Worm (Caenorhabditis elegans) whole organism, mixed stage, embryonic: Measurements from ENCODE around the gene ampd-1.

Experiments used
- M03D4.4 ChIP-seq: sonication (generic microtip); optimal IDR thresholded peaks from 2 replicates; lab custom pipeline; 2017; ENCODE audit warnings: mild to moderate bottlenecking, missing genetic modification characterization, missing compliant biosample characterization
- bed-3 ChIP-seq: fragments of 200-800 bp; sonication (Bioruptor generic); optimal IDR thresholded peaks from 3 replicates; lab custom pipeline; 2018; ENCODE audit warnings: mild to moderate bottlenecking, missing genetic modification characterization, moderate library complexity, missing compliant biosample characterization
- blmp-1 ChIP-seq: fragments of 150-350 bp; optimal IDR thresholded peaks from 2 replicates; lab custom pipeline; 2014; ENCODE audit warnings: missing biosample characterization, missing genetic modification characterization
- ceh-39 ChIP-seq: fragments of 150-350 bp; optimal IDR thresholded peaks from 2 replicates; lab custom pipeline; 2014; ENCODE audit warnings: missing biosample characterization, missing genetic modification characterization
- ceh-43 ChIP-seq: fragments of 200-800 bp; sonication (Bioruptor generic); optimal IDR thresholded peaks from 2 replicates; lab custom pipeline; 2018; ENCODE audit warnings: mild to moderate bottlenecking, missing genetic modification characterization, moderate library complexity, missing compliant biosample characterization
- ceh-83 ChIP-seq: fragments of 200-800 bp; sonication (Bioruptor generic); optimal IDR thresholded peaks from 2 replicates; lab custom pipeline; 2018; ENCODE audit warnings: mild to moderate bottlenecking, missing genetic modification characterization, missing compliant biosample characterization
- ces-1 ChIP-seq: fragments of 150-350 bp; optimal IDR thresholded peaks from 2 replicates; lab custom pipeline; 2014; ENCODE audit warnings: missing biosample characterization, missing genetic modification reagents, missing genetic modification characterization
- cnd-1 ChIP-seq: fragments of 200-800 bp; sonication (Bioruptor generic); optimal IDR thresholded peaks from 2 replicates; lab custom pipeline; 2018; ENCODE audit warnings: mild to moderate bottlenecking, missing genetic modification characterization, missing compliant biosample characterization
- drap-1 ChIP-seq: fragments of 200-800 bp; sonication (Bioruptor generic); optimal IDR thresholded peaks from 3 replicates; lab custom pipeline; 2018; ENCODE audit warnings: mild to moderate bottlenecking, missing genetic modification characterization, missing compliant biosample characterization
- elt-1 ChIP-seq: sonication (generic microtip); optimal IDR thresholded peaks from 2 replicates; lab custom pipeline; 2017; ENCODE audit warnings: missing genetic modification characterization, mild to moderate bottlenecking, missing compliant biosample characterization, antibody characterized with exemption, moderate library complexity, borderline replicate concordance; ENCODE audit not compliant: insufficient read depth
- elt-3 ChIP-seq: fragments of 150-350 bp; optimal IDR thresholded peaks from 2 replicates; lab custom pipeline; 2014; ENCODE audit warnings: missing biosample characterization, missing genetic modification characterization
- flh-1 ChIP-seq: fragments of 200-800 bp; sonication (Bioruptor generic); optimal IDR thresholded peaks from 2 replicates; lab custom pipeline; 2018; ENCODE audit warnings: mild to moderate bottlenecking, missing genetic modification characterization, moderate library complexity, missing compliant biosample characterization
- ham-2 ChIP-seq: fragments of 200-800 bp; sonication (Bioruptor generic); optimal IDR thresholded peaks from 2 replicates; lab custom pipeline; 2018; ENCODE audit warnings: mild to moderate bottlenecking, missing genetic modification characterization, missing compliant biosample characterization
- lin-32 ChIP-seq: fragments of 200-800 bp; sonication (Bioruptor generic); optimal IDR thresholded peaks from 2 replicates; lab custom pipeline; 2018; ENCODE audit warnings: mild to moderate bottlenecking, missing genetic modification characterization, missing compliant biosample characterization
- lsy-2 ChIP-seq: fragments of 150-350 bp; optimal IDR thresholded peaks from 2 replicates; lab custom pipeline; 2014; ENCODE audit warnings: missing biosample characterization, missing genetic modification characterization
- mab-5 ChIP-seq: fragments of 150-350 bp; optimal IDR thresholded peaks from 2 replicates; lab custom pipeline; 2014; ENCODE audit warnings: missing biosample characterization, missing genetic modification characterization
- mep-1 ChIP-seq: fragments of 150-350 bp; optimal IDR thresholded peaks from 2 replicates; lab custom pipeline; 2017; ENCODE audit warnings: missing biosample characterization, missing genetic modification reagents, missing genetic modification characterization, inconsistent platforms
- mls-2 ChIP-seq: sonication (generic microtip); optimal IDR thresholded peaks from 2 replicates; lab custom pipeline; 2016; ENCODE audit warnings: mild to moderate bottlenecking, missing genetic modification characterization, moderate library complexity, missing compliant biosample characterization
- nhr-12 ChIP-seq: fragments of 150-350 bp; optimal IDR thresholded peaks from 2 replicates; lab custom pipeline; 2014; ENCODE audit warnings: missing biosample characterization, missing genetic modification characterization
- nhr-2 ChIP-seq: fragments of 150-350 bp; optimal IDR thresholded peaks from 2 replicates; lab custom pipeline; 2014; ENCODE audit warnings: missing biosample characterization, missing genetic modification characterization
- nhr-76 ChIP-seq: sonication (generic microtip); optimal IDR thresholded peaks from 2 replicates; lab custom pipeline; 2017; ENCODE audit warnings: missing biosample characterization, missing genetic modification characterization
- sem-2 ChIP-seq: fragments of 200-800 bp; sonication (Bioruptor generic); optimal IDR thresholded peaks from 2 replicates; lab custom pipeline; 2018; ENCODE audit warnings: mild to moderate bottlenecking, missing genetic modification characterization, missing compliant biosample characterization
- snpc-4 ChIP-seq: fragments of 150-350 bp; optimal IDR thresholded peaks from 2 replicates; lab custom pipeline; 2014; ENCODE audit warnings: missing biosample characterization, missing genetic modification characterization
- sptf-1 ChIP-seq: sonication (generic microtip); optimal IDR thresholded peaks from 2 replicates; lab custom pipeline; 2017; ENCODE audit warnings: mild to moderate bottlenecking, missing genetic modification characterization, moderate library complexity, missing compliant biosample characterization
- tbx-8 ChIP-seq: fragments of 200-800 bp; sonication (Bioruptor generic); optimal IDR thresholded peaks from 2 replicates; lab custom pipeline; 2018; ENCODE audit warnings: mild to moderate bottlenecking, missing genetic modification characterization, moderate library complexity, missing compliant biosample characterization
- unc-120 ChIP-seq: sonication (generic microtip); optimal IDR thresholded peaks from 2 replicates; lab custom pipeline; 2017; ENCODE audit warnings: missing genetic modification characterization, missing compliant biosample characterization; ENCODE audit not compliant: poor library complexity, severe bottlenecking
- unc-39 ChIP-seq: fragments of 150-350 bp; optimal IDR thresholded peaks from 2 replicates; lab custom pipeline; 2014; ENCODE audit warnings: missing biosample characterization, missing genetic modification characterization
- unc-62 ChIP-seq: fragments of 150-350 bp; optimal IDR thresholded peaks from 2 replicates; lab custom pipeline; 2014; ENCODE audit warnings: missing biosample characterization, missing genetic modification reagents, missing genetic modification characterization
- zip-8 ChIP-seq: fragments of 150-350 bp; optimal IDR thresholded peaks from 2 replicates; lab custom pipeline; 2014; ENCODE audit warnings: missing biosample characterization, missing genetic modification characterization
- ztf-11 ChIP-seq: fragments of 150-350 bp; optimal IDR thresholded peaks from 2 replicates; lab custom pipeline; 2014; ENCODE audit warnings: missing biosample characterization, missing genetic modification characterization

ampd-1 gene

DNA sequence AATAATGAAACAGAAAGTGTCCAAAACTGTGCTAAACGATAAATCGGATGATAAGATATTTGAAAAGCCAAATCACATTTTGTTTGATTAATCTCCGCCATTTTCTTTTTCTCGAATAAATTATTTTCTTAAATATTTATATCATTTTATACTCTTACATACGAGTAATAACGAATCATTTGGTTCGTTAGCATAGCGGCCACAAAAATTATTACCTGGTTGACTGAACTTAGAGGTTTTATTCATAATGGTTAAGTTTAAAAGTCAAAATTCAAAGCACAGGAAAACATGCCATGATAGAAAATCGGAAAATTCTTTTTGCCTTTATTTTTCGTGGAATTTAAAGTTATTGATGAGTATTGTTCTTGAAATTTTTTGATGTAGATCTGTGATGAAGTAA lies 39.8 kb upstream of the ampd-1 start, which contains the start of gene srb-5:
Gene srb-5, minus strand, starts transcription at position 101 of the 400 bp plus-strand sequence.
- no peak for TF ChIP-seq M03D4.4 (tag; lab: Kevin White, UChicago)
- TF ChIP-seq unc-39 (tag; lab: Kevin White, UChicago), result no peak
- TF ChIP-seq elt-3 (tag; lab: Kevin White, UChicago), result no peak
- TF ChIP-seq drap-1, result no peak
- no peak for TF ChIP-seq snpc-4 (tag; lab: Kevin White, UChicago)
- no peak for TF ChIP-seq tbx-8 (GFP tag; lab: Kevin White, UChicago)
- no peak for TF ChIP-seq ham-2
- no peak for TF ChIP-seq bed-3 (GFP tag; lab: Kevin White, UChicago)
- TF ChIP-seq blmp-1 (tag; lab: Kevin White, UChicago), result no peak
- TF ChIP-seq sem-2 (GFP tag; lab: Kevin White, UChicago), result no peak
- no peak for TF ChIP-seq mab-5 (tag; lab: Kevin White, UChicago)
- no peak for TF ChIP-seq nhr-76 (tag; lab: Kevin White, UChicago)
- no peak for TF ChIP-seq ceh-83 (GFP tag; lab: Kevin White, UChicago)
- TF ChIP-seq elt-1 (tag; lab: Kevin White, UChicago), result no peak
- TF ChIP-seq nhr-2, result no peak
- TF ChIP-seq mls-2, result no peak
- TF ChIP-seq ceh-39 (tag; lab: Kevin White, UChicago), result no peak
- no peak for TF ChIP-seq zip-8
- TF ChIP-seq cnd-1 (tag; lab: Kevin White, UChicago), result no peak
- TF ChIP-seq, all 35 proteins: peak for 0

DNA sequence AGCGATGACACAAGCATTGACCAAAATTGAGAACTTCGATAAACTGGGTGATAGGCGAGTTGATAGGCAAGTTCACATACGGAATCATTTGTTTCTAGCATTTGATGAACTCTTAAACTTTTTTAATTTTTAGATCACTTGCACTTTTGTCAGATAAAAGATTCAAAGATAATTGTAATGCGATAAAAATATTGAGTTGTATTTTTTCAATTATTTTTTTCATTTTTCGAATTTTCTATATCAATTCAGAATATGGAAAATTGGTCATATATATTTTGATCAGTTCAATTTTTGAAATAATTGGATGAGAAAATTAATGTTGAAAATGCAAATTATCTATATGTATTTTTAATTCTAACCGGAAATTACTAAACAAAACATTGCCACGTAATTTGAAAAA lies 36.4 kb upstream of the ampd-1 start, which contains the start of gene srb-3:
Gene srb-3, minus strand, starts transcription at position 101 of the 400 bp plus-strand sequence.
- TF ChIP-seq ham-2 (no peak), ceh-43 (GFP tag; lab: Kevin White, UChicago) (no peak), sem-2 (GFP tag; lab: Kevin White, UChicago) (no peak), tbx-8 (GFP tag; lab: Kevin White, UChicago) (no peak), nhr-2 (no peak), flh-1 (GFP tag; lab: Kevin White, UChicago) (no peak), drap-1 (no peak), nhr-76 (tag; lab: Kevin White, UChicago) (no peak), ztf-11 (tag; lab: Kevin White, UChicago) (no peak), M03D4.4 (tag; lab: Kevin White, UChicago) (no peak), lin-32 (GFP tag; lab: Kevin White, UChicago) (no peak)

DNA sequence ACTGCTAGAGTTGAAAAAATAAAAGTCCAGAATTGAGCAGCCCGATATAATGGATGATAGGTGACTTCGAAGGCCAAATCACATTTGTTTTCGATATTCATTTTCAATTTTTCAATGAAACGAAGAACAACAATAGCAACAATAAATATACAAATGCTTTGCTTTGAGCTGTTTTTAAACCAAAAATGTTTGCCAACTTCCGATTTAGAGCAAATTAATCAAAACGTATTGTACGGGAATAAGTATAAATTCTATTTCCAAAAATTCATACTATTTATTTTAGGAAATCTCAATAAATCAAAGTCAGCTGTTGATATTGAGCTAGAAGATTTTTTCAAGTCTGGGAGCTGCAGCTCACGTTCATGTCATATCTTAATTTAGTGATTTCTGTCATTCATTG lies 32.2 kb upstream of the ampd-1 start, which contains the start of gene srb-1:
Gene srb-1, minus strand, starts transcription at position 101 of the 400 bp plus-strand sequence.
- TF ChIP-seq mep-1 (tag; lab: Kevin White, UChicago) (no peak), ces-1 (GFP tag; lab: Kevin White, UChicago) (no peak), mab-5 (tag; lab: Kevin White, UChicago) (no peak), zip-8 (no peak), lsy-2 (tag; lab: Kevin White, UChicago) (no peak), ceh-39 (tag; lab: Kevin White, UChicago) (no peak)

DNA sequence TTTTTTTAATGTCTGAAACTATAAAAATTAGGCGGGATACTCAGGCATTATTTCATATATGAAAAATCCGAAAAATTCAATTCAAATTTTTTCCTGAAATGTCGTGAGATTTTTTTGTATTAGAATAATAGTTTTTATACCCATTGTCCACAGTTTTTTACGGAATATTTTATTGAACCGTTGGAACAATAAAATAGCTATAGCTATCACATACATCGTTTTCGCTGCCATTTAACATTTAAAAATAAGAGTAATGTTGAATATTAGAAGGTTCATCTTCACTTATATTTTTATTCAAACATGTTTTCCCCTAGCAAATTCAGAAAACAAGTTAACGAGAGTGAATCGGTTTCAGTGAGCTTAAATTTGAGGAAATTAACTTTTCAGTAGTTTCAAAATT lies 31.5 kb upstream of the ampd-1 start, which contains the start of gene C27D6.15:
Gene C27D6.15, plus strand, starts transcription at position 301 of the 400 bp plus-strand sequence.
- TF ChIP-seq nhr-12 (tag; lab: Kevin White, UChicago) (no peak), elt-1 (tag; lab: Kevin White, UChicago) (no peak), snpc-4 (tag; lab: Kevin White, UChicago) (no peak)

DNA sequence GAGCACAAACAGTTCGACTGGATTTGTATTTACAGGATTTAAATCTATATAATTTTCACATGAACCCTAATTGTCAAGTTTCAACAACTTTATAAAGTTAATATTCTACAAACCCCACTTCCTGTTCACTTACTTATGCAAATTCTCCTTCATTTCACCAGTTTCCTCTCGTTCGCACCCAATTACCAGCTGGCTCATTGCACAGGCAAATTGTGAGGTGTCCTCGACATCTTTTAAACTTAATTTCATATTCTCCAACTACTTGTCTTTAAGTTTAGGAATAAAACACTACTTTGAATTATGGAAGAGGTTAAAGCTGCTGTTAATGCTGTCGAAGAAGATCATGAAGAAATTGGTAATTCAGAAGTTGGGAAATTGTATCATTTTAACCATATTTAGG lies 30.7 kb upstream of the ampd-1 start, which contains the start of gene C27D6.1:
Gene C27D6.1, plus strand, starts transcription at position 301 of the 400 bp plus-strand sequence.
- TF ChIP-seq drap-1, result no peak
- no peak for TF ChIP-seq ceh-83 (GFP tag; lab: Kevin White, UChicago)
- no peak for TF ChIP-seq flh-1 (GFP tag; lab: Kevin White, UChicago)
- TF ChIP-seq snpc-4 (tag; lab: Kevin White, UChicago), result no peak
- TF ChIP-seq elt-1 (tag; lab: Kevin White, UChicago), result no peak
- TF ChIP-seq elt-3 (tag; lab: Kevin White, UChicago), result no peak
- TF ChIP-seq tbx-8 (GFP tag; lab: Kevin White, UChicago), result no peak
- TF ChIP-seq sem-2 (GFP tag; lab: Kevin White, UChicago), result no peak
- no peak for TF ChIP-seq unc-120
- TF ChIP-seq sptf-1 (tag; lab: Kevin White, UChicago), result no peak
- no peak for TF ChIP-seq unc-39 (tag; lab: Kevin White, UChicago)
- no peak for TF ChIP-seq ces-1 (GFP tag; lab: Kevin White, UChicago)
- no peak for TF ChIP-seq lin-32 (GFP tag; lab: Kevin White, UChicago)
- TF ChIP-seq nhr-12 (tag; lab: Kevin White, UChicago), result no peak
- TF ChIP-seq M03D4.4 (tag; lab: Kevin White, UChicago), result no peak
- no peak for TF ChIP-seq ztf-11 (tag; lab: Kevin White, UChicago)
- TF ChIP-seq unc-62 (GFP tag; lab: Kevin White, UChicago), result no peak
- no peak for TF ChIP-seq mep-1 (tag; lab: Kevin White, UChicago)
- TF ChIP-seq mls-2, result no peak
